Fruit fly (Drosophila melanogaster) whole organism, embryonic: ENCODE results near the gene Cdc6.

Source experiments
- Ada2b ChIP-seq: fragments of 200-800 bp; sonication (Bioruptor generic); IDR thresholded peaks from 2 replicates; pipeline ENCODE4 v1.3.6; 2022; ENCODE audit warnings: missing biosample characterization, missing genetic modification characterization
- Atf-2 ChIP-seq: fragments of 200-800 bp; sonication (Bioruptor generic); optimal IDR thresholded peaks from 2 replicates; lab custom pipeline; 2016; ENCODE audit warnings: missing biosample characterization, missing genetic modification characterization
- B-H2 ChIP-seq: fragments of 200-800 bp; sonication (Bioruptor generic); optimal IDR thresholded peaks from 2 replicates; lab custom pipeline; 2018; ENCODE audit warnings: missing biosample characterization, mild to moderate bottlenecking, missing genetic modification characterization
- BtbVII ChIP-seq: fragments of 200-800 bp; sonication (Bioruptor generic); optimal IDR thresholded peaks from 3 replicates; lab custom pipeline; 2017; ENCODE audit warnings: missing biosample characterization, mild to moderate bottlenecking, missing genetic modification characterization
- CG11085 ChIP-seq: fragments of 200-800 bp; sonication (Bioruptor generic); IDR thresholded peaks from 2 replicates; pipeline ENCODE4 v1.3.6; 2022; ENCODE audit warnings: missing biosample characterization, missing genetic modification characterization
- CG11696 ChIP-seq: fragments of 200-800 bp; sonication (Bioruptor generic); IDR thresholded peaks from 2 replicates; pipeline ENCODE4 v1.3.6; 2022; ENCODE audit warnings: missing biosample characterization, missing genetic modification characterization
- CG14860 ChIP-seq: fragments of 200-800 bp; sonication (Bioruptor generic); IDR thresholded peaks from 3 replicates; pipeline ENCODE4 v1.3.6; 2022; ENCODE audit warnings: missing biosample characterization, missing genetic modification characterization; ENCODE audit not compliant: partially characterized antibody
- CG1603 ChIP-seq: fragments of 200-800 bp; sonication (Bioruptor generic); optimal IDR thresholded peaks from 2 replicates; lab custom pipeline; 2019; ENCODE audit warnings: missing biosample characterization, mild to moderate bottlenecking, missing genetic modification characterization, moderate library complexity
- CG16779 ChIP-seq: fragments of 200-800 bp; sonication (Bioruptor generic); IDR thresholded peaks from 2 replicates; pipeline ENCODE4 v1.3.6; 2022; ENCODE audit warnings: missing biosample characterization, missing genetic modification characterization
- CG17612 ChIP-seq: fragments of 200-800 bp; sonication (Bioruptor generic); IDR thresholded peaks from 2 replicates; pipeline ENCODE4 v1.3.6; 2022; ENCODE audit warnings: missing biosample characterization, missing genetic modification characterization
- CG17802 ChIP-seq: fragments of 200-800 bp; sonication (Bioruptor generic); optimal IDR thresholded peaks from 2 replicates; lab custom pipeline; 2018; ENCODE audit warnings: missing biosample characterization, mild to moderate bottlenecking, missing genetic modification characterization, moderate library complexity
- CG18619 ChIP-seq: fragments of 200-800 bp; sonication (Bioruptor generic); optimal IDR thresholded peaks from 3 replicates; lab custom pipeline; 2017; ENCODE audit warnings: missing biosample characterization, mild to moderate bottlenecking, missing genetic modification characterization
- CG18764 ChIP-seq: fragments of 200-800 bp; sonication (Bioruptor generic); optimal IDR thresholded peaks from 3 replicates; lab custom pipeline; 2016; ENCODE audit warnings: missing biosample characterization, missing genetic modification characterization
- CG2202 ChIP-seq: fragments of 200-800 bp; sonication (Bioruptor generic); optimal IDR thresholded peaks from 2 replicates; lab custom pipeline; 2018; ENCODE audit warnings: missing biosample characterization, mild to moderate bottlenecking, missing genetic modification characterization
- CG30403 ChIP-seq: fragments of 200-800 bp; sonication (Bioruptor generic); optimal IDR thresholded peaks from 3 replicates; lab custom pipeline; 2016; ENCODE audit warnings: missing biosample characterization, missing genetic modification characterization
- CG3065 ChIP-seq: fragments of 200-800 bp; sonication (Bioruptor generic); optimal IDR thresholded peaks from 2 replicates; lab custom pipeline; 2016; ENCODE audit warnings: missing biosample characterization, missing genetic modification characterization
- CG32767 ChIP-seq: fragments of 200-800 bp; sonication (Bioruptor generic); IDR thresholded peaks from 2 replicates; pipeline ENCODE4 v1.3.6; 2022; ENCODE audit warnings: missing biosample characterization, missing genetic modification characterization
- CG34422 ChIP-seq: fragments of 200-800 bp; sonication (Bioruptor generic); IDR thresholded peaks from 3 replicates; pipeline ENCODE4 v1.3.6; 2022; ENCODE audit warnings: missing biosample characterization, missing genetic modification characterization
- CG42726 ChIP-seq: fragments of 200-800 bp; sonication (Bioruptor generic); IDR thresholded peaks from 2 replicates; pipeline ENCODE4 v1.3.6; 2022; ENCODE audit warnings: missing biosample characterization, missing genetic modification characterization; ENCODE audit not compliant: partially characterized antibody
- CG4360 ChIP-seq: fragments of 200-800 bp; sonication (Bioruptor generic); IDR thresholded peaks from 2 replicates; pipeline ENCODE4 v1.3.6; 2022; ENCODE audit warnings: missing biosample characterization, missing genetic modification characterization
- Dek ChIP-seq: fragments of 200-800 bp; sonication (Bioruptor generic); optimal IDR thresholded peaks from 3 replicates; lab custom pipeline; 2019; ENCODE audit warnings: missing biosample characterization, mild to moderate bottlenecking, missing genetic modification characterization, moderate library complexity
- Doc3 ChIP-seq: fragments of 200-800 bp; sonication (Bioruptor generic); IDR thresholded peaks from 3 replicates; pipeline ENCODE4 v1.3.6; 2022; ENCODE audit warnings: missing biosample characterization, missing genetic modification characterization; ENCODE audit not compliant: partially characterized antibody
- Ets65A ChIP-seq: fragments of 200-800 bp; sonication (Bioruptor generic); peaks from one replicate; lab custom pipeline; 2016; ENCODE audit warnings: missing biosample characterization, missing genetic modification characterization
- Fer3 ChIP-seq: fragments of 200-800 bp; sonication (Bioruptor generic); optimal IDR thresholded peaks from 2 replicates; lab custom pipeline; 2018; ENCODE audit warnings: missing biosample characterization, mild to moderate bottlenecking, missing genetic modification characterization, moderate library complexity
- Gug ChIP-seq: fragments of 200-800 bp; sonication (Bioruptor generic); IDR thresholded peaks from 4 replicates; pipeline ENCODE4 v1.3.6; 2022; ENCODE audit warnings: missing biosample characterization, missing genetic modification characterization
- H15 ChIP-seq: fragments of 200-800 bp; sonication (Bioruptor generic); IDR thresholded peaks from 3 replicates; pipeline ENCODE4 v1.3.6; 2022; ENCODE audit warnings: missing biosample characterization, missing genetic modification characterization
- Lim3 ChIP-seq: fragments of 200-800 bp; sonication (Bioruptor generic); IDR thresholded peaks from 2 replicates; pipeline ENCODE4 v1.3.6; 2022; ENCODE audit warnings: missing biosample characterization, missing genetic modification characterization
- Mad ChIP-seq: fragments of 200-800 bp; sonication (Bioruptor generic); optimal IDR thresholded peaks from 2 replicates; lab custom pipeline; 2016; ENCODE audit warnings: missing biosample characterization, missing genetic modification characterization
- Mes4 ChIP-seq: fragments of 200-800 bp; sonication (Bioruptor generic); optimal IDR thresholded peaks from 2 replicates; lab custom pipeline; 2016; ENCODE audit warnings: missing biosample characterization, missing genetic modification characterization
- NK7.1 ChIP-seq: fragments of 200-800 bp; sonication (Bioruptor generic); optimal IDR thresholded peaks from 3 replicates; lab custom pipeline; 2016; ENCODE audit warnings: missing biosample characterization, missing genetic modification characterization
- Poxn ChIP-seq: fragments of 200-800 bp; sonication (Bioruptor generic); IDR thresholded peaks from 2 replicates; pipeline ENCODE4 v1.3.6; 2022; ENCODE audit warnings: missing biosample characterization, missing genetic modification characterization
- Ssrp ChIP-seq: fragments of 200-800 bp; sonication (Bioruptor generic); optimal IDR thresholded peaks from 2 replicates; lab custom pipeline; 2018; ENCODE audit warnings: missing biosample characterization, mild to moderate bottlenecking, missing genetic modification characterization, moderate library complexity
- TFAM ChIP-seq: fragments of 200-800 bp; sonication (Bioruptor generic); optimal IDR thresholded peaks from 2 replicates; lab custom pipeline; 2017; ENCODE audit warnings: missing biosample characterization, missing genetic modification characterization, inconsistent platforms
- ara ChIP-seq: fragments of 200-800 bp; sonication (Bioruptor generic); IDR thresholded peaks from 2 replicates; pipeline ENCODE4 v1.3.6; 2022; ENCODE audit warnings: missing biosample characterization, missing genetic modification characterization
- caup ChIP-seq: fragments of 200-800 bp; sonication (Bioruptor generic); optimal IDR thresholded peaks from 3 replicates; lab custom pipeline; 2017; ENCODE audit warnings: missing biosample characterization, mild to moderate bottlenecking, missing genetic modification characterization, moderate library complexity; ENCODE audit not compliant: severe bottlenecking
- crol ChIP-seq: fragments of 200-800 bp; sonication (Bioruptor generic); IDR thresholded peaks from 2 replicates; pipeline ENCODE4 v1.3.6; 2022; ENCODE audit warnings: missing biosample characterization, missing genetic modification characterization
- disco-r ChIP-seq: fragments of 200-800 bp; sonication (Bioruptor generic); optimal IDR thresholded peaks from 2 replicates; lab custom pipeline; 2016; ENCODE audit warnings: missing biosample characterization, missing genetic modification characterization
- h ChIP-seq: fragments of >200 bp; optimal IDR thresholded peaks from 2 replicates; lab custom pipeline; 2017
- klu ChIP-seq: fragments of 200-800 bp; sonication (Bioruptor generic); IDR thresholded peaks from 2 replicates; pipeline ENCODE4 v1.3.6; 2022; ENCODE audit warnings: missing biosample characterization, missing genetic modification characterization
- lilli ChIP-seq: fragments of 200-800 bp; sonication (Bioruptor generic); optimal IDR thresholded peaks from 3 replicates; lab custom pipeline; 2016; ENCODE audit warnings: missing biosample characterization, missing genetic modification characterization
- lola ChIP-seq, 3 experiments: fragments of >200 bp in 2 of 3; fragments of 200-800 bp in 1 of 3; sonication (Bioruptor generic) in 1 of 3; optimal IDR thresholded peaks; 2 replicates each; lab custom pipeline; 2017 to 2019; ENCODE audit warnings: missing biosample characterization in 3 of 3, missing genetic modification characterization in 3 of 3, mild to moderate bottlenecking in 1 of 3, moderate library complexity in 1 of 3
- lov ChIP-seq, 2 experiments: fragments of 200-800 bp in 1 of 2; fragments of >200 bp in 1 of 2; sonication (Bioruptor generic) in 1 of 2; IDR thresholded peaks in 1 of 2; optimal IDR thresholded peaks in 1 of 2; 2 replicates in 1 of 2; 3 replicates in 1 of 2; pipeline versions ENCODE4 v1.3.6 to Lab custom; 2017 to 2022; ENCODE audit warnings: missing biosample characterization in 1 of 2, missing genetic modification characterization in 1 of 2
- oc ChIP-seq: fragments of 200-800 bp; sonication (Bioruptor generic); optimal IDR thresholded peaks from 2 replicates; lab custom pipeline; 2018; ENCODE audit warnings: missing biosample characterization, mild to moderate bottlenecking, missing genetic modification characterization, moderate library complexity
- pan ChIP-seq, 4 experiments: fragments of >200 bp in 3 of 4; fragments of 200-800 bp in 1 of 4; sonication (Bioruptor generic) in 1 of 4; optimal IDR thresholded peaks in 3 of 4; IDR thresholded peaks in 1 of 4; 2 replicates each; pipeline versions ENCODE4 v1.3.6 to Lab custom; 2017 to 2022; ENCODE audit warnings: missing biosample characterization in 2 of 4, missing genetic modification characterization in 2 of 4, mixed read lengths in 1 of 4
- peb ChIP-seq: fragments of 200-800 bp; sonication (Bioruptor generic); IDR thresholded peaks from 2 replicates; pipeline ENCODE4 v1.3.6; 2022; ENCODE audit warnings: missing biosample characterization, missing genetic modification characterization
- phol ChIP-seq: fragments of 200-800 bp; sonication (Bioruptor generic); optimal IDR thresholded peaks from 3 replicates; lab custom pipeline; 2018; ENCODE audit warnings: missing biosample characterization, mild to moderate bottlenecking, missing genetic modification characterization, moderate library complexity
- ro ChIP-seq: fragments of 200-800 bp; sonication (Bioruptor generic); IDR thresholded peaks from 2 replicates; pipeline ENCODE4 v1.3.6; 2022; ENCODE audit warnings: missing biosample characterization, missing genetic modification characterization
- run ChIP-seq: fragments of 200-800 bp; sonication (Bioruptor generic); optimal IDR thresholded peaks from 3 replicates; lab custom pipeline; 2018; ENCODE audit warnings: missing biosample characterization, mild to moderate bottlenecking, missing genetic modification characterization
- slou ChIP-seq: fragments of 200-800 bp; sonication (Bioruptor generic); optimal IDR thresholded peaks from 3 replicates; lab custom pipeline; 2016; ENCODE audit warnings: missing biosample characterization, missing genetic modification characterization
- vvl ChIP-seq: fragments of 200-800 bp; sonication (Bioruptor generic); IDR thresholded peaks from 2 replicates; pipeline ENCODE4 v1.3.6; 2022; ENCODE audit warnings: missing biosample characterization, missing genetic modification characterization

Cdc6 gene

DNA sequence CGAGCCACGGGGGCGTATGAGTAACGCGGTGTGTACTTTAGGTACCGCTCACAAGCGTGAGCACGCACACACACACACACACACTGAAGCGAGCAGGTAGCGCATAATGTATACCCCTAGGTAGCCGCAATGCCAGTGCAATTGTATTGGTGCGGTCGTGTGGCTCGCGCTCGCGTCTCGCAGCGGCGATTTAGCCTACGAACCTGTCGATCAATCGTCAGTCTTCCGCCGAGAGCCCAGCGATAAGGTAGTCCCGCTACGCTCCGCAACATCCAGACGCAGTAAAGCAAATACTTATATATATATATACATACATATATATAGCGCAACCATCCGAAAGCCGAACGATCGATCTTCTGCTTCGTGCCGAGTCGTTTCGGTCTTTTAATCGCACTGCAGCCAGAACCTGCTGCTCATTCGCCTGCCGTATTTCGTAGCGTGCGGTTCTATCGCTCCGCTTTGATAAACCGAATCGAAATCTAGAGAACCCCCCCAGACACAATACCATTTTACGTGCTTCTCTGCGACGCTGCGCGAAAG lies 41.7 kb upstream of the Cdc6 start, which contains the start of gene hry (continued):
- TF ChIP-seq crol = peak; percentile 67
- TF ChIP-seq ro (GFP tag; lab: Robert Waterston, UW) = no peak
- no peak for TF ChIP-seq klu
- TF ChIP-seq CG2202 (tag; lab: Kevin White, UChicago) = peak; percentile 56
- TF ChIP-seq CG14860 (GFP tag; lab: Robert Waterston, UW) = 0 out of 3 replicates have a peak, but pooled peaks have one; percentile 31
- no peak for TF ChIP-seq Lim3
- TF ChIP-seq disco-r (GFP tag; lab: Kevin White, UChicago) = no peak
- TF ChIP-seq NK7.1 = no peak
- peak; percentile 40; the same call in 1 of the 2 replicates for TF ChIP-seq CG32767 (GFP tag; lab: Robert Waterston, UW)
- TF ChIP-seq CG16779 = no peak
- TF ChIP-seq Dek = peak; percentile 17
- no peak for TF ChIP-seq H15 (GFP tag; lab: Robert Waterston, UW)
- no peak for TF ChIP-seq Ets65A (GFP tag; lab: Kevin White, UChicago)
- no peak for TF ChIP-seq CG11085 (GFP tag; lab: Robert Waterston, UW)
- TF ChIP-seq lola (GFP tag; optimal IDR thresholded peaks at IDR 0.05; lab: Kevin White, UChicago) = no peak
- TF ChIP-seq CG30403 (GFP tag; lab: Kevin White, UChicago) = no peak
- no peak for TF ChIP-seq run (tag; lab: Kevin White, UChicago)
- TF ChIP-seq lov (optimal IDR thresholded peaks at IDR 0.05; lab: Kevin White, UChicago) = no peak
- TF ChIP-seq lov (GFP tag; IDR thresholded peaks at IDR 0.05; lab: Robert Waterston, UW) = 0 out of 3 replicates have a peak, but pooled peaks have one; percentile 13
- no peak for TF ChIP-seq Poxn (GFP tag; lab: Robert Waterston, UW)
- TF ChIP-seq Mes4 (GFP tag; lab: Kevin White, UChicago) = no peak
- TF ChIP-seq CG4360 (GFP tag; lab: Robert Waterston, UW) = peak; percentile 15; the same call in 1 of the 2 replicates
- TF ChIP-seq TFAM = no peak
- peak; percentile 5 for TF ChIP-seq Fer3 (tag; lab: Kevin White, UChicago)
- no peak for TF ChIP-seq pan (optimal IDR thresholded peaks at IDR 0.05; lab: Kevin White, UChicago)
- TF ChIP-seq pan (GFP tag; optimal IDR thresholded peaks at IDR 0.05 in 1 of 2, IDR thresholded peaks at IDR 0.05 in 1 of 2) = peak in 1 of 2 experiments; percentile 61
- no peak for TF ChIP-seq phol (tag; lab: Kevin White, UChicago)
- TF ChIP-seq Gug (GFP tag; lab: Robert Waterston, UW) = no peak; the same call in 3 of the 4 replicates
- TF ChIP-seq CG42726 (GFP tag; lab: Robert Waterston, UW) = peak; percentile 67; the same call in 1 of the 2 replicates
- 0 out of 2 replicates have a peak, but pooled peaks have one; percentile 34 for TF ChIP-seq CG11696
- TF ChIP-seq Mad = no peak
- TF ChIP-seq CG17802 (tag; lab: Kevin White, UChicago) = no peak
- TF ChIP-seq CG18619 (GFP tag; lab: Kevin White, UChicago) = peak; percentile 47
- no peak for TF ChIP-seq CG17612 (GFP tag; lab: Robert Waterston, UW)
- TF ChIP-seq slou (GFP tag; lab: Kevin White, UChicago) = no peak
- TF ChIP-seq peb (GFP tag; lab: Robert Waterston, UW) = no peak
- TF ChIP-seq Ssrp (tag; lab: Kevin White, UChicago) = no peak
- peak; percentile 71; the same call in 1 of the 2 replicates for TF ChIP-seq vvl (GFP tag; lab: Robert Waterston, UW)
- peak; percentile 65 for TF ChIP-seq caup (GFP tag; lab: Kevin White, UChicago)
- TF ChIP-seq Doc3 (GFP tag; lab: Robert Waterston, UW) = no peak
- TF ChIP-seq Atf-2 (GFP tag; lab: Kevin White, UChicago) = no peak
- no peak for TF ChIP-seq Ada2b
- peak; percentile 55; the same call in 2 of the 3 replicates for TF ChIP-seq CG34422 (GFP tag; lab: Robert Waterston, UW)
- TF ChIP-seq BtbVII (GFP tag; lab: Kevin White, UChicago) = peak; percentile 40
- no peak for TF ChIP-seq CG3065 (GFP tag; lab: Kevin White, UChicago)
- TF ChIP-seq ara (GFP tag; lab: Robert Waterston, UW) = 0 out of 2 replicates have a peak, but pooled peaks have one; percentile 14
- peak; percentile 38 for TF ChIP-seq oc (tag; lab: Kevin White, UChicago)
- TF ChIP-seq CG1603 (tag; lab: Kevin White, UChicago) = no peak
- TF ChIP-seq h (lab: Kevin White, UChicago) = no peak
- TF ChIP-seq B-H2 (GFP tag; lab: Kevin White, UChicago) = no peak
- TF ChIP-seq lilli (GFP tag; lab: Kevin White, UChicago) = peak; percentile 44
- no peak for TF ChIP-seq CG18764 (GFP tag; lab: Kevin White, UChicago)
